Worm (Caenorhabditis elegans) whole organism, L4 larva: Measurements from ENCODE around the gene F41C3.2.

Experiments used
- F37D6.2 ChIP-seq: sonication (generic microtip); optimal IDR thresholded peaks from 2 replicates; lab custom pipeline; 2016; ENCODE audit warnings: mild to moderate bottlenecking, missing genetic modification characterization, missing compliant biosample characterization
- T20F7.1 ChIP-seq: fragments of 200-800 bp; sonication (Bioruptor generic); optimal IDR thresholded peaks from 2 replicates; lab custom pipeline; 2018; ENCODE audit warnings: mild to moderate bottlenecking, missing genetic modification characterization, missing compliant biosample characterization
- T26A8.4 ChIP-seq: fragments of 200-800 bp; sonication (Bioruptor generic); IDR thresholded peaks from 2 replicates; pipeline ENCODE4 v1.3.6; 2022; ENCODE audit warnings: missing genetic modification characterization, missing compliant biosample characterization
- Y48G9A.11 ChIP-seq: fragments of 200-800 bp; sonication (Bioruptor generic); IDR thresholded peaks from 2 replicates; pipeline ENCODE4 v1.3.6; 2022; ENCODE audit warnings: missing genetic modification reagents, missing genetic modification characterization, missing compliant biosample characterization
- Y5F2A.4 ChIP-seq: fragments of 200-800 bp; sonication (Bioruptor generic); optimal IDR thresholded peaks from 2 replicates; lab custom pipeline; 2018; ENCODE audit warnings: mild to moderate bottlenecking, missing genetic modification characterization, missing compliant biosample characterization
- aly-2 ChIP-seq: sonication (generic microtip); optimal IDR thresholded peaks from 2 replicates; lab custom pipeline; 2018; ENCODE audit warnings: missing biosample characterization, missing genetic modification characterization
- ama-1 ChIP-seq: fragments of 150-350 bp; optimal IDR thresholded peaks from 2 replicates; lab custom pipeline; 2014; ENCODE audit warnings: inconsistent platforms, mixed read lengths
- cey-2 ChIP-seq: sonication (generic microtip); optimal IDR thresholded peaks from 3 replicates; lab custom pipeline; 2017; ENCODE audit warnings: missing genetic modification characterization, mild to moderate bottlenecking, missing compliant biosample characterization, antibody characterized with exemption, borderline replicate concordance; ENCODE audit not compliant: insufficient read depth
- daf-16 ChIP-seq, 3 experiments: sonication (generic microtip); optimal IDR thresholded peaks; 2 replicates each; lab custom pipeline; 2016 to 2017; ENCODE audit warnings: missing genetic modification characterization in 3 of 3, missing genetic modification reagents in 3 of 3, mild to moderate bottlenecking in 2 of 3, missing compliant biosample characterization in 2 of 3, missing biosample characterization in 1 of 3, moderate library complexity in 1 of 3
- daf-8 ChIP-seq: fragments of 200-800 bp; sonication (Bioruptor generic); IDR thresholded peaks from 2 replicates; pipeline ENCODE4 v1.3.6; 2022; ENCODE audit warnings: missing genetic modification characterization, missing compliant biosample characterization
- dmd-6 ChIP-seq: fragments of 200-800 bp; sonication (Bioruptor generic); IDR thresholded peaks from 2 replicates; pipeline ENCODE4 v1.3.6; 2022; ENCODE audit warnings: missing genetic modification reagents, missing genetic modification characterization, missing compliant biosample characterization
- dmd-9 ChIP-seq: fragments of 200-800 bp; sonication (Bioruptor generic); IDR thresholded peaks from 2 replicates; pipeline ENCODE4 v1.3.6; 2022; ENCODE audit warnings: missing genetic modification reagents, missing genetic modification characterization, missing compliant biosample characterization
- dpl-1 ChIP-seq: fragments of 150-350 bp; optimal IDR thresholded peaks from 2 replicates; lab custom pipeline; 2014; ENCODE audit warnings: missing biosample characterization, missing genetic modification reagents, missing genetic modification characterization
- duxl-1 ChIP-seq: sonication (generic microtip); optimal IDR thresholded peaks from 2 replicates; lab custom pipeline; 2016; ENCODE audit warnings: mild to moderate bottlenecking, missing genetic modification characterization, moderate library complexity, missing compliant biosample characterization; ENCODE audit not compliant: poor library complexity
- dve-1 ChIP-seq: sonication (generic microtip); optimal IDR thresholded peaks from 2 replicates; lab custom pipeline; 2017; ENCODE audit warnings: antibody characterized with exemption, mild to moderate bottlenecking, missing genetic modification characterization, missing compliant biosample characterization; ENCODE audit not compliant: insufficient read depth
- fkh-10 ChIP-seq: fragments of 150-350 bp; optimal IDR thresholded peaks from 2 replicates; lab custom pipeline; 2014; ENCODE audit warnings: missing biosample characterization, missing genetic modification reagents, missing genetic modification characterization
- fos-1 ChIP-seq: fragments of 150-350 bp; optimal IDR thresholded peaks from 2 replicates; lab custom pipeline; 2014; ENCODE audit warnings: missing biosample characterization, missing genetic modification characterization
- hlh-11 ChIP-seq: fragments of 200-800 bp; sonication (Bioruptor generic); optimal IDR thresholded peaks from 2 replicates; lab custom pipeline; 2018; ENCODE audit warnings: mild to moderate bottlenecking, missing genetic modification characterization, missing compliant biosample characterization
- hlh-30 ChIP-seq: sonication (generic microtip); optimal IDR thresholded peaks from 2 replicates; lab custom pipeline; 2017; ENCODE audit warnings: antibody characterized with exemption, mild to moderate bottlenecking, missing genetic modification characterization, missing compliant biosample characterization; ENCODE audit not compliant: insufficient read depth
- hmg-1.1 ChIP-seq: fragments of 200-800 bp; sonication (Bioruptor generic); IDR thresholded peaks from 2 replicates; pipeline ENCODE4 v1.3.6; 2022; ENCODE audit warnings: missing genetic modification reagents, missing genetic modification characterization, missing compliant biosample characterization
- jun-1 ChIP-seq: fragments of 150-350 bp; optimal IDR thresholded peaks from 2 replicates; lab custom pipeline; 2014; ENCODE audit warnings: missing biosample characterization, missing genetic modification reagents, missing genetic modification characterization
- lim-7 ChIP-seq: fragments of 200-800 bp; sonication (Bioruptor generic); IDR thresholded peaks from 2 replicates; pipeline ENCODE4 v1.3.6; 2022; ENCODE audit warnings: missing genetic modification characterization, missing compliant biosample characterization
- lin-13 ChIP-seq: fragments of 150-350 bp; optimal IDR thresholded peaks from 2 replicates; lab custom pipeline; 2014; ENCODE audit warnings: missing biosample characterization, missing genetic modification reagents, missing genetic modification characterization
- lin-15B ChIP-seq: fragments of 150-350 bp; sonication (generic microtip); optimal IDR thresholded peaks from 3 replicates; lab custom pipeline; 2014; ENCODE audit warnings: missing biosample characterization, missing genetic modification characterization
- lin-39 ChIP-seq: fragments of 150-350 bp; optimal IDR thresholded peaks from 2 replicates; lab custom pipeline; 2014; ENCODE audit warnings: missing biosample characterization, missing genetic modification reagents, missing genetic modification characterization
- lsy-2 ChIP-seq, 2 experiments: fragments of 150-350 bp in 1 of 2; sonication (generic microtip) in 1 of 2; optimal IDR thresholded peaks; 2 replicates each; lab custom pipeline; 2014 to 2017; ENCODE audit warnings: missing biosample characterization in 2 of 2, missing genetic modification characterization in 2 of 2
- madf-9 ChIP-seq: fragments of 200-800 bp; sonication (Bioruptor generic); conservative IDR thresholded peaks from 2 replicates; pipeline ENCODE4 v1.3.6; 2022; ENCODE audit warnings: missing genetic modification reagents, missing genetic modification characterization, missing compliant biosample characterization
- mep-1 ChIP-seq: fragments of 150-350 bp; sonication (generic microtip); optimal IDR thresholded peaks from 3 replicates; lab custom pipeline; 2014; ENCODE audit warnings: missing biosample characterization, missing genetic modification characterization
- mes-2 ChIP-seq: sonication (generic microtip); optimal IDR thresholded peaks from 2 replicates; lab custom pipeline; 2016; ENCODE audit warnings: missing genotype, mild to moderate bottlenecking, missing genetic modification characterization, missing compliant biosample characterization; ENCODE audit not compliant: poor library complexity, severe bottlenecking
- mxl-2 ChIP-seq: fragments of 200-800 bp; sonication (Bioruptor generic); conservative IDR thresholded peaks from 2 replicates; pipeline ENCODE4 v1.3.6; 2022; ENCODE audit warnings: missing genetic modification reagents, missing genetic modification characterization, missing compliant biosample characterization
- mxl-3 ChIP-seq: fragments of 200-800 bp; sonication (Bioruptor generic); optimal IDR thresholded peaks from 2 replicates; lab custom pipeline; 2018; ENCODE audit warnings: mild to moderate bottlenecking, missing genetic modification characterization, missing compliant biosample characterization
- nhr-10 ChIP-seq: fragments of 150-350 bp; optimal IDR thresholded peaks from 2 replicates; lab custom pipeline; 2014; ENCODE audit warnings: missing biosample characterization, missing genetic modification characterization
- nhr-11 ChIP-seq: fragments of 150-350 bp; optimal IDR thresholded peaks from 2 replicates; lab custom pipeline; 2014; ENCODE audit warnings: missing biosample characterization, missing genetic modification characterization
- nhr-28 ChIP-seq: fragments of 150-350 bp; optimal IDR thresholded peaks from 2 replicates; lab custom pipeline; 2014; ENCODE audit warnings: missing biosample characterization, missing genetic modification characterization
- pha-4 ChIP-seq, 2 experiments: fragments of 150-350 bp in 1 of 2; fragments of 200-800 bp in 1 of 2; sonication (Bioruptor generic) in 1 of 2; IDR thresholded peaks in 1 of 2; optimal IDR thresholded peaks in 1 of 2; 2 replicates each; pipeline versions ENCODE4 v1.3.6 to Lab custom; 2014 to 2022; ENCODE audit warnings: missing genetic modification characterization in 2 of 2, missing genetic modification reagents in 2 of 2, missing biosample characterization in 1 of 2, missing compliant biosample characterization in 1 of 2
- pqm-1 ChIP-seq: sonication (generic microtip); optimal IDR thresholded peaks from 2 replicates; lab custom pipeline; 2017; ENCODE audit warnings: missing biosample characterization, missing genetic modification characterization
- set-16 ChIP-seq: fragments of 200-800 bp; sonication (Bioruptor generic); IDR thresholded peaks from 2 replicates; pipeline ENCODE4 v1.3.6; 2022; ENCODE audit warnings: missing genetic modification reagents, missing genetic modification characterization, missing compliant biosample characterization
- skn-1 ChIP-seq: fragments of 150-350 bp; optimal IDR thresholded peaks from 2 replicates; lab custom pipeline; 2014; ENCODE audit warnings: missing biosample characterization, missing genetic modification characterization
- spr-1 ChIP-seq: sonication (generic microtip); optimal IDR thresholded peaks from 2 replicates; lab custom pipeline; 2016; ENCODE audit warnings: mild to moderate bottlenecking, missing genetic modification characterization, missing compliant biosample characterization
- tag-97 ChIP-seq: fragments of 200-800 bp; sonication (Bioruptor generic); IDR thresholded peaks from 2 replicates; pipeline ENCODE4 v1.3.6; 2022; ENCODE audit warnings: missing genetic modification characterization, missing compliant biosample characterization
- unc-39 ChIP-seq: sonication (generic microtip); optimal IDR thresholded peaks from 2 replicates; lab custom pipeline; 2017; ENCODE audit warnings: missing biosample characterization, missing genetic modification characterization
- unc-62 ChIP-seq, 3 experiments: fragments of 150-350 bp in 1 of 3; sonication (generic microtip); optimal IDR thresholded peaks in 2 of 3; peaks in 1 of 3; 1 replicate in 1 of 3; 2 replicates in 2 of 3; lab custom pipeline; 2014 to 2017; ENCODE audit warnings: missing biosample characterization in 3 of 3, missing genetic modification characterization in 3 of 3, missing genetic modification reagents in 3 of 3, missing genotype in 1 of 3
- zag-1 ChIP-seq: fragments of 150-350 bp; optimal IDR thresholded peaks from 2 replicates; lab custom pipeline; 2014; ENCODE audit warnings: missing biosample characterization, missing genetic modification characterization
- zfp-2 ChIP-seq: sonication (generic microtip); optimal IDR thresholded peaks from 2 replicates; lab custom pipeline; 2016; ENCODE audit warnings: mild to moderate bottlenecking, missing genetic modification characterization, missing compliant biosample characterization
- ztf-11 ChIP-seq: fragments of 150-350 bp; optimal IDR thresholded peaks from 2 replicates; lab custom pipeline; 2014; ENCODE audit warnings: missing biosample characterization, missing genetic modification characterization

F41C3.2 gene

ce11 chrII:4710813-4711212, 39.0 kb upstream of the F41C3.2 start:
- TF ChIP-seq ztf-11 (tag; lab: Kevin White, UChicago) (no peak), unc-62 (GFP tag; optimal IDR thresholded peaks at IDR 0.05 in 1 of 2; lab: Kevin White, UChicago) (peak in 1 of 2 experiments; percentile 96), unc-62 (tag; optimal IDR thresholded peaks at IDR 0.05; lab: Kevin White, UChicago) (no peak)

ce11 chrII:4715676-4716075, 34.1 kb upstream of the F41C3.2 start, which contains the start of gene F41C3.8:
Gene F41C3.8 (plus strand): TSS chrII:4716046.
- TF ChIP-seq hlh-11, result peak; percentile 20
- no peak for TF ChIP-seq daf-16 (GFP tag; optimal IDR thresholded peaks at IDR 0.05; lab: Kevin White, UChicago)
- TF ChIP-seq daf-16 (tag; optimal IDR thresholded peaks at IDR 0.05; lab: Kevin White, UChicago), result peak; percentile 27
- TF ChIP-seq dmd-9, result no peak
- TF ChIP-seq zfp-2, result no peak
- TF ChIP-seq nhr-28 (tag; lab: Kevin White, UChicago), result peak; percentile 80
- peak; percentile 30 for TF ChIP-seq hlh-30 (tag; lab: Kevin White, UChicago)
- peak; percentile 75 for TF ChIP-seq pqm-1 (tag; lab: Kevin White, UChicago)
- TF ChIP-seq dmd-6, result peak; percentile 42; the same call in 1 of the 2 replicates
- peak; percentile 13 for TF ChIP-seq dve-1 (tag; lab: Kevin White, UChicago)

ce11 chrII:4726120-4726519, 23.6 kb upstream of the F41C3.2 start, which contains the start of gene F10G7.10:
Gene F10G7.10 (minus strand): TSS chrII:4726264.
- TF ChIP-seq lin-39 (no peak), cey-2 (tag; lab: Kevin White, UChicago) (no peak), madf-9 (GFP tag; lab: Robert Waterston, UW) (no peak), lim-7 (GFP tag; lab: Robert Waterston, UW) (no peak), nhr-10 (tag; lab: Kevin White, UChicago) (no peak), set-16 (GFP tag; lab: Robert Waterston, UW) (no peak), lin-15B (tag; lab: Kevin White, UChicago) (no peak), skn-1 (no peak), tag-97 (GFP tag; lab: Robert Waterston, UW) (no peak), ama-1 (lab: Kevin White, UChicago) (no peak), zag-1 (tag; lab: Kevin White, UChicago) (no peak), daf-16 (GFP tag; optimal IDR thresholded peaks at IDR 0.05; lab: Kevin White, UChicago) (no peak), daf-16 (tag; optimal IDR thresholded peaks at IDR 0.05; lab: Kevin White, UChicago) (peak; percentile 29), fos-1 (tag; lab: Kevin White, UChicago) (no peak), hmg-1.1 (GFP tag; lab: Robert Waterston, UW) (0 out of 2 replicates have a peak, but pooled peaks have one; percentile 39), Y5F2A.4 (GFP tag; lab: Kevin White, UChicago) (no peak), unc-39 (tag; lab: Kevin White, UChicago) (no peak), mxl-3 (GFP tag; lab: Kevin White, UChicago) (peak; percentile 69), mep-1 (tag; lab: Kevin White, UChicago) (peak; percentile 0), dpl-1 (GFP tag; lab: Kevin White, UChicago) (no peak), fkh-10 (GFP tag; lab: Kevin White, UChicago) (no peak), spr-1 (tag; lab: Kevin White, UChicago) (no peak), hlh-30 (tag; lab: Kevin White, UChicago) (peak; percentile 83), mxl-2 (GFP tag; lab: Robert Waterston, UW) (no peak), T26A8.4 (GFP tag; lab: Robert Waterston, UW) (no peak), nhr-11 (tag; lab: Kevin White, UChicago) (no peak), Y48G9A.11 (GFP tag; lab: Robert Waterston, UW) (no peak), F37D6.2 (no peak), pha-4 (GFP tag; IDR thresholded peaks at IDR 0.05; lab: Robert Waterston, UW) (no peak), pha-4 (tag; optimal IDR thresholded peaks at IDR 0.05; lab: Kevin White, UChicago) (no peak), T20F7.1 (GFP tag; lab: Kevin White, UChicago) (no peak), jun-1 (tag; lab: Kevin White, UChicago) (no peak), dmd-9 (no peak), daf-8 (no peak), mes-2 (peak; percentile 31), dmd-6 (no peak), aly-2 (tag; lab: Kevin White, UChicago) (no peak), duxl-1 (tag; lab: Kevin White, UChicago) (no peak), lin-13 (GFP tag; lab: Kevin White, UChicago) (no peak), lsy-2 (tag; optimal IDR thresholded peaks at IDR 0.05; lab: Kevin White, UChicago) (peak in 1 of 2 experiments; percentile 28)
